Worm (Caenorhabditis elegans): ENCODE measurements around the gene ztf-14.

- no peak for TF ChIP-seq lin-26 (GFP tag; IDR thresholded peaks at IDR 0.05)
- TF ChIP-seq T07F8.4 (tag; optimal IDR thresholded peaks at IDR 0.05): no peak
- no peak for TF ChIP-seq ztf-28 (GFP tag; IDR thresholded peaks at IDR 0.05)
- TF ChIP-seq fkh-3 (tag; optimal IDR thresholded peaks at IDR 0.05): no peak
- no peak for TF ChIP-seq him-1 (tag; optimal IDR thresholded peaks at IDR 0.05)
- TF ChIP-seq F22D6.2 (tag; optimal IDR thresholded peaks at IDR 0.05): no peak
These were observed 40.0 kb downstream of the ztf-14 start for ce11 chrX:14535913-14536312.
